Worm (Caenorhabditis elegans) whole organism, L1 larva: ENCODE results near the gene T26C12.2.
A peak's percentile ranks its signal among the peaks of the same experiment; 100 is the strongest.

Source experiments
- F16B12.6 ChIP-seq: fragments of 150-350 bp; optimal IDR thresholded peaks from 2 replicates; lab custom pipeline; 2014; ENCODE audit warnings: missing biosample characterization, missing genetic modification characterization
- blmp-1 ChIP-seq: fragments of 150-350 bp; optimal IDR thresholded peaks from 2 replicates; lab custom pipeline; 2014; ENCODE audit warnings: missing biosample characterization, missing genetic modification characterization
- ceh-82 ChIP-seq, 3 experiments: fragments of 150-350 bp in 1 of 3; sonication (generic microtip) in 2 of 3; optimal IDR thresholded peaks; 2 replicates each; lab custom pipeline; 2014 to 2017; ENCODE audit warnings: missing biosample characterization in 3 of 3, missing genetic modification characterization in 3 of 3
- dpl-1 ChIP-seq, 3 experiments: fragments of 150-350 bp in 2 of 3; sonication (generic microtip) in 1 of 3; optimal IDR thresholded peaks; 2 replicates each; lab custom pipeline; 2014 to 2017; ENCODE audit warnings: missing biosample characterization in 3 of 3, missing genetic modification characterization in 3 of 3, missing genetic modification reagents in 3 of 3
- dsc-1 ChIP-seq: sonication (generic microtip); optimal IDR thresholded peaks from 2 replicates; lab custom pipeline; 2016; ENCODE audit warnings: mild to moderate bottlenecking, missing genetic modification characterization, missing compliant biosample characterization
- efl-1 ChIP-seq, 4 experiments: fragments of 150-350 bp; optimal IDR thresholded peaks in 3 of 4; peaks in 1 of 4; 1 replicate in 1 of 4; 2 replicates in 3 of 4; lab custom pipeline; 2014; ENCODE audit warnings: missing biosample characterization in 2 of 4, missing genetic modification characterization in 2 of 4, missing genetic modification reagents in 2 of 4
- egl-27 ChIP-seq, 2 experiments: fragments of 150-350 bp in 1 of 2; sonication (generic microtip); optimal IDR thresholded peaks; 3 replicates each; lab custom pipeline; 2017 to 2018; ENCODE audit warnings: missing biosample characterization in 2 of 2, missing genetic modification characterization in 2 of 2, missing genetic modification reagents in 2 of 2
- elt-2 ChIP-seq: sonication (generic microtip); optimal IDR thresholded peaks from 2 replicates; lab custom pipeline; 2016; ENCODE audit warnings: missing genetic modification characterization, mild to moderate bottlenecking, inconsistent platforms, missing compliant biosample characterization, missing genetic modification reagents
- elt-3 ChIP-seq, 6 experiments: fragments of 150-350 bp in 1 of 6; sonication (generic microtip); optimal IDR thresholded peaks; 2 replicates each; lab custom pipeline; 2017 to 2018; ENCODE audit warnings: missing biosample characterization in 6 of 6, missing genetic modification characterization in 6 of 6, inconsistent platforms in 1 of 6
- ets-5 ChIP-seq: fragments of 200-800 bp; sonication (Bioruptor generic); IDR thresholded peaks from 2 replicates; pipeline ENCODE4 v1.3.6; 2022; ENCODE audit warnings: missing genetic modification characterization, missing compliant biosample characterization
- fkh-4 ChIP-seq: sonication (generic microtip); optimal IDR thresholded peaks from 2 replicates; lab custom pipeline; 2016; ENCODE audit warnings: missing compliant biosample characterization, missing genetic modification characterization, borderline replicate concordance
- hlh-4 ChIP-seq: sonication (generic microtip); optimal IDR thresholded peaks from 2 replicates; lab custom pipeline; 2016; ENCODE audit warnings: mild to moderate bottlenecking, missing genetic modification characterization, missing compliant biosample characterization
- hpl-2 ChIP-seq: fragments of 150-350 bp; optimal IDR thresholded peaks from 2 replicates; lab custom pipeline; 2014; ENCODE audit warnings: missing biosample characterization, missing genetic modification reagents, missing genetic modification characterization
- isw-1 ChIP-seq: fragments of 200-800 bp; sonication (Bioruptor generic); IDR thresholded peaks from 2 replicates; pipeline ENCODE4 v1.3.6; 2022; ENCODE audit warnings: missing genetic modification characterization, missing compliant biosample characterization
- lin-14 ChIP-seq: fragments of 200-800 bp; sonication (Bioruptor generic); optimal IDR thresholded peaks from 2 replicates; lab custom pipeline; 2018; ENCODE audit warnings: mild to moderate bottlenecking, missing genetic modification characterization, moderate library complexity, missing compliant biosample characterization
- lin-15B ChIP-seq: fragments of 150-350 bp; sonication (generic microtip); optimal IDR thresholded peaks from 3 replicates; lab custom pipeline; 2014; ENCODE audit warnings: missing biosample characterization, missing genetic modification characterization
- lsy-2 ChIP-seq, 2 experiments: fragments of 150-350 bp; optimal IDR thresholded peaks; 2 replicates each; lab custom pipeline; 2014; ENCODE audit warnings: missing biosample characterization in 2 of 2, missing genetic modification characterization in 2 of 2
- mab-9 ChIP-seq: fragments of 200-800 bp; sonication (Bioruptor generic); IDR thresholded peaks from 2 replicates; pipeline ENCODE4 v1.3.6; 2022; ENCODE audit warnings: missing genetic modification reagents, missing genetic modification characterization, missing compliant biosample characterization
- mdl-1 ChIP-seq, 2 experiments: fragments of 150-350 bp; optimal IDR thresholded peaks; 2 replicates each; lab custom pipeline; 2014 to 2017; ENCODE audit warnings: missing biosample characterization in 2 of 2, missing genetic modification characterization in 2 of 2, inconsistent platforms in 1 of 2
- nhr-11 ChIP-seq: fragments of 150-350 bp; optimal IDR thresholded peaks from 2 replicates; lab custom pipeline; 2014; ENCODE audit warnings: missing biosample characterization, missing genetic modification characterization
- nhr-12 ChIP-seq: sonication (generic microtip); optimal IDR thresholded peaks from 2 replicates; lab custom pipeline; 2017; ENCODE audit warnings: missing biosample characterization, missing genetic modification characterization
- nhr-19 ChIP-seq: fragments of 200-800 bp; sonication (Bioruptor generic); conservative IDR thresholded peaks from 2 replicates; pipeline ENCODE4 v1.3.6; 2022; ENCODE audit warnings: missing genetic modification characterization, missing compliant biosample characterization
- nhr-47 ChIP-seq: sonication (generic microtip); optimal IDR thresholded peaks from 2 replicates; lab custom pipeline; 2016; ENCODE audit warnings: mild to moderate bottlenecking, missing genetic modification characterization, moderate library complexity, missing compliant biosample characterization
- nhr-71 ChIP-seq: sonication (generic microtip); optimal IDR thresholded peaks from 2 replicates; lab custom pipeline; 2016; ENCODE audit warnings: mild to moderate bottlenecking, missing genetic modification characterization, moderate library complexity, missing compliant biosample characterization
- nhr-84 ChIP-seq: sonication (generic microtip); optimal IDR thresholded peaks from 2 replicates; lab custom pipeline; 2017; ENCODE audit warnings: missing biosample characterization, missing genetic modification characterization
- nhr-85 ChIP-seq: sonication (generic microtip); peaks from one replicate; lab custom pipeline; 2016; ENCODE audit warnings: missing genetic modification characterization, inconsistent platforms, missing compliant biosample characterization
- pax-3 ChIP-seq: fragments of 200-800 bp; sonication (Bioruptor generic); optimal IDR thresholded peaks from 2 replicates; lab custom pipeline; 2018; ENCODE audit warnings: mild to moderate bottlenecking, missing genetic modification characterization, moderate library complexity, missing compliant biosample characterization
- pqm-1 ChIP-seq: sonication (generic microtip); optimal IDR thresholded peaks from 3 replicates; lab custom pipeline; 2017; ENCODE audit warnings: missing biosample characterization, missing genetic modification characterization
- skn-1 ChIP-seq: fragments of 150-350 bp; optimal IDR thresholded peaks from 2 replicates; lab custom pipeline; 2014; ENCODE audit warnings: missing biosample characterization, missing genetic modification characterization
- snpc-4 ChIP-seq: fragments of 150-350 bp; optimal IDR thresholded peaks from 2 replicates; lab custom pipeline; 2014; ENCODE audit warnings: missing biosample characterization, missing genetic modification characterization
- snu-23 ChIP-seq: sonication (generic microtip); optimal IDR thresholded peaks from 2 replicates; lab custom pipeline; 2016; ENCODE audit warnings: missing genetic modification characterization, missing compliant biosample characterization
- sup-37 ChIP-seq: fragments of 200-800 bp; sonication (Bioruptor generic); optimal IDR thresholded peaks from 2 replicates; lab custom pipeline; 2018; ENCODE audit warnings: mild to moderate bottlenecking, missing genetic modification characterization, missing compliant biosample characterization
- tbx-2 ChIP-seq: sonication (generic microtip); optimal IDR thresholded peaks from 2 replicates; lab custom pipeline; 2016; ENCODE audit warnings: missing genetic modification characterization, missing compliant biosample characterization
- unc-130 ChIP-seq: fragments of 150-350 bp; optimal IDR thresholded peaks from 2 replicates; lab custom pipeline; 2017; ENCODE audit warnings: missing biosample characterization, missing genetic modification characterization, inconsistent platforms
- unc-62 ChIP-seq: fragments of 150-350 bp; optimal IDR thresholded peaks from 2 replicates; lab custom pipeline; 2014; ENCODE audit warnings: missing biosample characterization, missing genetic modification reagents, missing genetic modification characterization
- xbp-1 ChIP-seq: sonication (generic microtip); optimal IDR thresholded peaks from 2 replicates; lab custom pipeline; 2016; ENCODE audit warnings: missing genetic modification characterization, missing compliant biosample characterization
- zip-4 ChIP-seq: fragments of 200-800 bp; sonication (Bioruptor generic); optimal IDR thresholded peaks from 2 replicates; lab custom pipeline; 2018; ENCODE audit warnings: mild to moderate bottlenecking, missing genetic modification characterization, moderate library complexity, missing compliant biosample characterization
- ztf-11 ChIP-seq, 2 experiments: sonication (generic microtip); optimal IDR thresholded peaks; 2 replicates each; lab custom pipeline; 2016 to 2017; ENCODE audit warnings: missing genetic modification characterization in 2 of 2, missing biosample characterization in 1 of 2, missing compliant biosample characterization in 1 of 2
- ztf-4 ChIP-seq: fragments of 150-350 bp; optimal IDR thresholded peaks from 2 replicates; lab custom pipeline; 2014; ENCODE audit warnings: missing biosample characterization, missing genetic modification characterization

T26C12.2 gene

ce11 chrIV:3311243-3311642 is 45.7 kb upstream of the T26C12.2 start, which contains the start of gene zip-11 (continued):
- TF ChIP-seq lin-15B (tag; lab: Kevin White, UChicago) = no peak
- peak in 1 of 2 experiments; percentile 17 for TF ChIP-seq mdl-1 (tag; optimal IDR thresholded peaks at IDR 0.05; lab: Kevin White, UChicago)
- peak in 1 of 2 experiments; percentile 45 for TF ChIP-seq ztf-11 (tag; optimal IDR thresholded peaks at IDR 0.05; lab: Kevin White, UChicago)
- peak; percentile 9 for TF ChIP-seq skn-1 (tag; lab: Kevin White, UChicago)
- peak; percentile 68 for TF ChIP-seq blmp-1
- no peak for TF ChIP-seq hlh-4
- no peak for TF ChIP-seq nhr-84 (tag; lab: Kevin White, UChicago)
- peak; percentile 72 for TF ChIP-seq tbx-2 (tag; lab: Kevin White, UChicago)
- TF ChIP-seq dpl-1 (GFP tag; optimal IDR thresholded peaks at IDR 0.05; lab: Kevin White, UChicago) = peak; percentile 6 to 57 (median 49)
- peak; percentile 84 for TF ChIP-seq nhr-71 (tag; lab: Kevin White, UChicago)
- no peak for TF ChIP-seq hpl-2 (GFP tag; lab: Kevin White, UChicago)
- TF ChIP-seq fkh-4 (tag; lab: Kevin White, UChicago) = no peak
- no peak for TF ChIP-seq nhr-11 (tag; lab: Kevin White, UChicago)
- peak; percentile 40 for TF ChIP-seq F16B12.6
- peak; percentile 76 for TF ChIP-seq nhr-47 (tag; lab: Kevin White, UChicago)
- TF ChIP-seq snu-23 = peak; percentile 82
- peak in 2 of 6 experiments; percentile 34 to 39 for TF ChIP-seq elt-3 (tag; optimal IDR thresholded peaks at IDR 0.05; lab: Kevin White, UChicago)
- TF ChIP-seq, all 84 proteins: peak for 37

DNA sequence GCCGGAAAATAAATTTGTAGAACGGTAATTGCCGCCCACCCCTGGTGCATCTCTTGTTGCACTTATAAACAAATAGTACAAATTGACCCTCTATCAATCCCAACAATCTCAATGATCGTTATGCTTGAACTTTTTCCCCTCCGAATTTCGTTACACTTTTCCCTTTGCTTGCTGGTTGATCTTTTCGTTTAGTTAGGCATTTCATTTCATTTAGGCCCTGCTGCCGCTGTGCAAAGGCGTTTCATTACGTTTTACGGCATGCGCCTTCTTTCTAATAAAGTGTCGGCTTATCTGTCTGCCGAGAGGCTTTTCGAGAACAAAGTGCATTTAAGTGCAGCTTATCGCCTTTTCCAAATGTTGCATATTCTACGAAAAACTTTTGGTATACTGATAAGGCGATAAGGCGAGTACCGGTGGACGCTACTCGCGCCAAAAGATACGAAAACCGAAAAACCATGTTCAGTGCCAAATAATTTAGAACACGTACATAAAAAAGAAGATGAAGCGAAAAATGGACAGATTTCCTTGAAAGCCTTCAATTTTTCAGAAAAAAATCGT is 45.2 kb upstream of the T26C12.2 start:
- TF ChIP-seq nhr-47 (tag; lab: Kevin White, UChicago) (no peak), isw-1 (GFP tag; lab: Robert Waterston, UW) (no peak), nhr-12 (tag; lab: Kevin White, UChicago) (no peak), unc-130 (no peak), pqm-1 (tag; lab: Kevin White, UChicago) (peak; percentile 87), fkh-4 (tag; lab: Kevin White, UChicago) (no peak), unc-62 (GFP tag; lab: Kevin White, UChicago) (no peak), nhr-85 (tag; lab: Kevin White, UChicago) (no peak), ets-5 (no peak), snpc-4 (tag; lab: Kevin White, UChicago) (no peak), sup-37 (GFP tag; lab: Kevin White, UChicago) (no peak), lsy-2 (tag; optimal IDR thresholded peaks at IDR 0.05; lab: Kevin White, UChicago) (no peak), xbp-1 (no peak), zip-4 (no peak), elt-2 (tag; lab: Kevin White, UChicago) (peak; percentile 88), ztf-4 (tag; lab: Kevin White, UChicago) (no peak)

DNA sequence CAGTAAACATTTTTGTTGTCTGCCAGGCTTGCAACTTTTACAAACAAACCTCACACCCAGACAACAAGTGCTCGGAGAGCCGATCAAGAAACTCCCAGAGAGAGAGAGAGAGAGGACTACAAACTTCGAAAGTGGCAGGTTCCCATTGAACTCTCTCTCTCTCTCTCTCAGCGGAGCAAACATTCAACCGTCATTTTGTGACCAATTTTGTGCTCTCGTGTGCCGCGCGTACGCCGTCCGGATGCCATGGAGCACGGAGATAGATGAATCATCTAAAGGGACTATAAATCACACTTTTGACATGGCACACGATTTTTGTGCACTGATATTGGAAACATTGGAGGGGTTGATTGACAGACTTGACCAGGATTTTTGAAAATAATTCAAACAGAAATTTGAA is 43.3 kb upstream of the T26C12.2 start:
- TF ChIP-seq skn-1 (tag; lab: Kevin White, UChicago) (no peak), efl-1 (optimal IDR thresholded peaks at IDR 0.05; lab: Kevin White, UChicago) (no peak), efl-1 (GFP tag; optimal IDR thresholded peaks at IDR 0.05 in 1 of 2; lab: Kevin White, UChicago) (peak in 1 of 2 experiments; percentile 94)

DNA sequence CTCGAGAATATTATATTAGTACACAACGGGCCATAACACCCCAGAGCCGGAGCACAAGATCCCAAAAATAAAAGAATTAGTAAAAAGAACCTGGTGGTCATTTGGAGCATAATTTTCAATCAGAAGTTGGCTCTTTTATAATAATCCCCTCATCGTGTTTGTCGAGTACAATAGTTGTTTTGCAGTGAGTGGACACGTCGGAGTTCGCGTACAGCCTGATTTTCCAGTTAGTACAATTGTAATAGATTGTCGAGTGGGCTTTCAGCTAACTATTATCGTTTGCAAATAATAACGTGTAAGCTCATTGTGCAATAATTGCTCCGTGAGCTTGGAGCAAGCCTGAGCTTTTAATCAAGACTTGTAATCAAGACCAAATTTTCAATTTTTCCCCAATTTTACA is 41.9 kb upstream of the T26C12.2 start, which contains the start of gene W08E12.9:
Gene W08E12.9 (minus strand): TSS at position 101 of the 400 bp plus-strand sequence.
- TF ChIP-seq ceh-82 (tag; optimal IDR thresholded peaks at IDR 0.05; lab: Kevin White, UChicago) (no peak), xbp-1 (no peak), egl-27 (tag; optimal IDR thresholded peaks at IDR 0.05; lab: Kevin White, UChicago) (no peak), sup-37 (GFP tag; lab: Kevin White, UChicago) (no peak), dpl-1 (GFP tag; optimal IDR thresholded peaks at IDR 0.05; lab: Kevin White, UChicago) (no peak), pax-3 (tag; lab: Kevin White, UChicago) (no peak), dsc-1 (tag; lab: Kevin White, UChicago) (no peak), snpc-4 (tag; lab: Kevin White, UChicago) (no peak), mab-9 (GFP tag; lab: Robert Waterston, UW) (no peak), mdl-1 (tag; optimal IDR thresholded peaks at IDR 0.05; lab: Kevin White, UChicago) (no peak), nhr-19 (GFP tag; lab: Robert Waterston, UW) (no peak), snu-23 (no peak), fkh-4 (tag; lab: Kevin White, UChicago) (no peak), lin-14 (no peak)
